Worm (Caenorhabditis elegans) whole organism, L2 larva: ENCODE results near the gene set-16.

Experiments
- C34F6.9 ChIP-seq: fragments of 150-350 bp; optimal IDR thresholded peaks from 2 replicates; lab custom pipeline; 2014; ENCODE audit warnings: missing biosample characterization, missing genetic modification characterization
- F13H6.1 ChIP-seq: sonication (generic microtip); optimal IDR thresholded peaks from 2 replicates; lab custom pipeline; 2016; ENCODE audit warnings: missing genetic modification characterization, missing compliant biosample characterization
- R02D3.7 ChIP-seq: fragments of 150-350 bp; optimal IDR thresholded peaks from 2 replicates; lab custom pipeline; 2014; ENCODE audit warnings: missing biosample characterization, missing genetic modification characterization
- Y55F3AM.14 ChIP-seq: fragments of 200-800 bp; sonication (Bioruptor generic); optimal IDR thresholded peaks from 2 replicates; lab custom pipeline; 2018; ENCODE audit warnings: mild to moderate bottlenecking, missing genetic modification characterization, missing compliant biosample characterization
- ZK546.5 ChIP-seq: sonication (generic microtip); optimal IDR thresholded peaks from 2 replicates; lab custom pipeline; 2017; ENCODE audit warnings: missing biosample characterization, missing genetic modification characterization
- aly-2 ChIP-seq: fragments of 150-350 bp; optimal IDR thresholded peaks from 2 replicates; lab custom pipeline; 2014; ENCODE audit warnings: missing biosample characterization, missing genetic modification characterization
- ama-1 ChIP-seq: fragments of 150-350 bp; optimal IDR thresholded peaks from 2 replicates; lab custom pipeline; 2018; ENCODE audit warnings: inconsistent platforms
- ceh-16 ChIP-seq: fragments of 150-350 bp; optimal IDR thresholded peaks from 2 replicates; lab custom pipeline; 2014; ENCODE audit warnings: missing biosample characterization, missing genetic modification characterization
- ceh-82 ChIP-seq: fragments of 150-350 bp; optimal IDR thresholded peaks from 2 replicates; lab custom pipeline; 2014; ENCODE audit warnings: missing biosample characterization, missing genetic modification characterization
- crh-2 ChIP-seq: sonication (generic microtip); optimal IDR thresholded peaks from 2 replicates; lab custom pipeline; 2017; ENCODE audit warnings: missing biosample characterization, missing genetic modification characterization
- dmd-4 ChIP-seq: sonication (generic microtip); optimal IDR thresholded peaks from 2 replicates; lab custom pipeline; 2017; ENCODE audit warnings: missing biosample characterization, missing genetic modification characterization
- egl-27 ChIP-seq: sonication (generic microtip); optimal IDR thresholded peaks from 3 replicates; lab custom pipeline; 2017; ENCODE audit warnings: missing biosample characterization, missing genetic modification reagents, missing genetic modification characterization
- fos-1 ChIP-seq: fragments of 150-350 bp; optimal IDR thresholded peaks from 2 replicates; lab custom pipeline; 2014; ENCODE audit warnings: missing biosample characterization, missing genetic modification characterization
- gmeb-1 ChIP-seq: fragments of 150-350 bp; optimal IDR thresholded peaks from 2 replicates; lab custom pipeline; 2014; ENCODE audit warnings: missing biosample characterization, missing genetic modification characterization
- lin-11 ChIP-seq: fragments of 150-350 bp; sonication (generic microtip); optimal IDR thresholded peaks from 2 replicates; lab custom pipeline; 2014; ENCODE audit warnings: missing biosample characterization, missing genetic modification characterization, inconsistent platforms, mixed read lengths
- lin-39 ChIP-seq: fragments of 150-350 bp; optimal IDR thresholded peaks from 2 replicates; lab custom pipeline; 2014; ENCODE audit warnings: missing biosample characterization, missing genetic modification reagents, missing genetic modification characterization
- lsy-2 ChIP-seq, 2 experiments: fragments of 150-350 bp in 1 of 2; sonication (generic microtip) in 1 of 2; optimal IDR thresholded peaks; 2 replicates each; lab custom pipeline; 2014 to 2017; ENCODE audit warnings: missing biosample characterization in 2 of 2, missing genetic modification characterization in 2 of 2
- mab-5 ChIP-seq: fragments of 150-350 bp; optimal IDR thresholded peaks from 2 replicates; lab custom pipeline; 2014; ENCODE audit warnings: missing biosample characterization, missing genetic modification characterization
- mdl-1 ChIP-seq, 2 experiments: fragments of 150-350 bp in 1 of 2; sonication (generic microtip) in 1 of 2; optimal IDR thresholded peaks; 2 replicates each; lab custom pipeline; 2017; ENCODE audit warnings: missing biosample characterization in 2 of 2, missing genetic modification characterization in 2 of 2
- nhr-10 ChIP-seq: sonication (generic microtip); optimal IDR thresholded peaks from 2 replicates; lab custom pipeline; 2017; ENCODE audit warnings: missing biosample characterization, missing genetic modification characterization
- nhr-11 ChIP-seq: fragments of 150-350 bp; optimal IDR thresholded peaks from 2 replicates; lab custom pipeline; 2014; ENCODE audit warnings: missing biosample characterization, missing genetic modification characterization
- nhr-129 ChIP-seq: fragments of 150-350 bp; optimal IDR thresholded peaks from 2 replicates; lab custom pipeline; 2014; ENCODE audit warnings: missing biosample characterization, missing genetic modification characterization
- nhr-21 ChIP-seq: fragments of 150-350 bp; optimal IDR thresholded peaks from 2 replicates; lab custom pipeline; 2014; ENCODE audit warnings: missing biosample characterization, missing genetic modification characterization
- nhr-23 ChIP-seq: fragments of 150-350 bp; optimal IDR thresholded peaks from 2 replicates; lab custom pipeline; 2014; ENCODE audit warnings: missing biosample characterization, missing genetic modification reagents, missing genetic modification characterization
- nhr-237 ChIP-seq: fragments of 150-350 bp; optimal IDR thresholded peaks from 2 replicates; lab custom pipeline; 2014; ENCODE audit warnings: missing biosample characterization, missing genetic modification characterization
- nhr-25 ChIP-seq: fragments of 150-350 bp; sonication (generic microtip); optimal IDR thresholded peaks from 3 replicates; lab custom pipeline; 2014; ENCODE audit warnings: missing biosample characterization, missing genetic modification characterization
- nhr-6 ChIP-seq: fragments of 150-350 bp; optimal IDR thresholded peaks from 2 replicates; lab custom pipeline; 2014; ENCODE audit warnings: missing biosample characterization, missing genetic modification characterization
- peb-1 ChIP-seq: fragments of 150-350 bp; optimal IDR thresholded peaks from 2 replicates; lab custom pipeline; 2014; ENCODE audit warnings: missing biosample characterization, missing genetic modification characterization
- sem-4 ChIP-seq: fragments of 150-350 bp; optimal IDR thresholded peaks from 2 replicates; lab custom pipeline; 2014; ENCODE audit warnings: missing biosample characterization, missing genetic modification reagents, missing genetic modification characterization
- skn-1 ChIP-seq: sonication (generic microtip); optimal IDR thresholded peaks from 2 replicates; lab custom pipeline; 2017; ENCODE audit warnings: missing biosample characterization, missing genetic modification characterization
- sma-3 ChIP-seq: sonication (generic microtip); optimal IDR thresholded peaks from 2 replicates; lab custom pipeline; 2016; ENCODE audit warnings: missing genetic modification reagents, missing genetic modification characterization, missing compliant biosample characterization
- snpc-4 ChIP-seq: fragments of 150-350 bp; optimal IDR thresholded peaks from 2 replicates; lab custom pipeline; 2014; ENCODE audit warnings: missing biosample characterization, missing genetic modification characterization
- unc-55 ChIP-seq: fragments of 150-350 bp; sonication (generic microtip); optimal IDR thresholded peaks from 3 replicates; lab custom pipeline; 2014; ENCODE audit warnings: missing biosample characterization, missing genetic modification reagents, missing genetic modification characterization
- unc-62 ChIP-seq: fragments of 150-350 bp; optimal IDR thresholded peaks from 2 replicates; lab custom pipeline; 2014; ENCODE audit warnings: missing biosample characterization, missing genetic modification reagents, missing genetic modification characterization
- zag-1 ChIP-seq: fragments of 150-350 bp; optimal IDR thresholded peaks from 2 replicates; lab custom pipeline; 2014; ENCODE audit warnings: missing biosample characterization, missing genetic modification characterization
- ztf-1 ChIP-seq: fragments of 200-800 bp; sonication (Bioruptor generic); conservative IDR thresholded peaks from 2 replicates; pipeline ENCODE4 v1.3.6; 2022; ENCODE audit warnings: missing genetic modification characterization, missing compliant biosample characterization

The set-16 gene

ce11 chrIII:13682019-13682418, 38.3 kb downstream of the set-16 start:
- TF ChIP-seq unc-62 (GFP tag; lab: Kevin White, UChicago) = no peak
- TF ChIP-seq F13H6.1 (tag; lab: Kevin White, UChicago) = no peak
- TF ChIP-seq ceh-16 (tag; lab: Kevin White, UChicago) = no peak
- TF ChIP-seq fos-1 = no peak
- no peak for TF ChIP-seq gmeb-1 (tag; lab: Kevin White, UChicago)
- no peak for TF ChIP-seq nhr-10 (tag; lab: Kevin White, UChicago)
- TF ChIP-seq crh-2 (tag; lab: Kevin White, UChicago) = no peak

- TF ChIP-seq skn-1 (tag; lab: Kevin White, UChicago) (no peak), C34F6.9 (tag; lab: Kevin White, UChicago) (no peak), zag-1 (tag; lab: Kevin White, UChicago) (no peak)
- TF ChIP-seq, all 48 proteins: peak for 0
Observed at ce11 chrIII:13683275-13683674, 39.6 kb downstream of the set-16 start.

- TF ChIP-seq nhr-23 (tag; lab: Kevin White, UChicago) = no peak
- no peak for TF ChIP-seq nhr-21
- no peak for TF ChIP-seq lin-11 (tag; lab: Kevin White, UChicago)
- no peak for TF ChIP-seq zag-1 (tag; lab: Kevin White, UChicago)
- no peak for TF ChIP-seq R02D3.7 (tag; lab: Kevin White, UChicago)
- no peak for TF ChIP-seq lsy-2 (tag; optimal IDR thresholded peaks at IDR 0.05; lab: Kevin White, UChicago)
- TF ChIP-seq nhr-6 (tag; lab: Kevin White, UChicago) = no peak
- no peak for TF ChIP-seq sma-3 (GFP tag; lab: Kevin White, UChicago)
- no peak for TF ChIP-seq lin-39 (tag; lab: Kevin White, UChicago)
- TF ChIP-seq nhr-11 (tag; lab: Kevin White, UChicago) = no peak
- no peak for TF ChIP-seq ztf-1 (GFP tag; lab: Robert Waterston, UW)
- TF ChIP-seq aly-2 (tag; lab: Kevin White, UChicago) = no peak
- TF ChIP-seq mab-5 (tag; lab: Kevin White, UChicago) = no peak
- no peak for TF ChIP-seq mdl-1 (tag; optimal IDR thresholded peaks at IDR 0.05; lab: Kevin White, UChicago)
- TF ChIP-seq ama-1 (lab: Kevin White, UChicago) = no peak
- no peak for TF ChIP-seq nhr-25 (tag; lab: Kevin White, UChicago)
Observed at ce11 chrIII:13684236-13684635, 40.5 kb downstream of the set-16 start.

- no peak for TF ChIP-seq Y55F3AM.14 (GFP tag; lab: Kevin White, UChicago)
Observed at ce11 chrIII:13686309-13686708, 42.6 kb downstream of the set-16 start, which contains the start of gene dyf-2. dyf-2 (minus strand) TSS chrIII:13686445.

ce11 chrIII:13687211-13687610, 43.5 kb downstream of the set-16 start, which contains the start of gene cul-2:
cul-2 (plus strand) TSS chrIII:13687269.
- TF ChIP-seq C34F6.9 (tag; lab: Kevin White, UChicago) (peak; percentile 46), nhr-21 (no peak), peb-1 (tag; lab: Kevin White, UChicago) (no peak), nhr-25 (tag; lab: Kevin White, UChicago) (no peak), Y55F3AM.14 (GFP tag; lab: Kevin White, UChicago) (no peak), zag-1 (tag; lab: Kevin White, UChicago) (no peak), F13H6.1 (tag; lab: Kevin White, UChicago) (no peak), ceh-82 (tag; lab: Kevin White, UChicago) (no peak), nhr-129 (tag; lab: Kevin White, UChicago) (peak; percentile 32), skn-1 (tag; lab: Kevin White, UChicago) (no peak), gmeb-1 (tag; lab: Kevin White, UChicago) (no peak), nhr-237 (tag; lab: Kevin White, UChicago) (no peak), snpc-4 (no peak), lsy-2 (tag; optimal IDR thresholded peaks at IDR 0.05; lab: Kevin White, UChicago) (peak in 1 of 2 experiments; percentile 34), ZK546.5 (tag; lab: Kevin White, UChicago) (no peak), unc-62 (GFP tag; lab: Kevin White, UChicago) (no peak), ztf-1 (GFP tag; lab: Robert Waterston, UW) (no peak), lin-39 (tag; lab: Kevin White, UChicago) (no peak), dmd-4 (tag; lab: Kevin White, UChicago) (no peak), unc-55 (GFP tag; lab: Kevin White, UChicago) (no peak), sem-4 (tag; lab: Kevin White, UChicago) (no peak), nhr-6 (tag; lab: Kevin White, UChicago) (no peak), egl-27 (tag; lab: Kevin White, UChicago) (no peak), lin-11 (tag; lab: Kevin White, UChicago) (no peak)
- TF ChIP-seq, all 48 proteins: peak for 3
